Worm (Caenorhabditis elegans): Measurements from ENCODE around the gene Y39F10C.3.

The Y39F10C.3 gene

DNA sequence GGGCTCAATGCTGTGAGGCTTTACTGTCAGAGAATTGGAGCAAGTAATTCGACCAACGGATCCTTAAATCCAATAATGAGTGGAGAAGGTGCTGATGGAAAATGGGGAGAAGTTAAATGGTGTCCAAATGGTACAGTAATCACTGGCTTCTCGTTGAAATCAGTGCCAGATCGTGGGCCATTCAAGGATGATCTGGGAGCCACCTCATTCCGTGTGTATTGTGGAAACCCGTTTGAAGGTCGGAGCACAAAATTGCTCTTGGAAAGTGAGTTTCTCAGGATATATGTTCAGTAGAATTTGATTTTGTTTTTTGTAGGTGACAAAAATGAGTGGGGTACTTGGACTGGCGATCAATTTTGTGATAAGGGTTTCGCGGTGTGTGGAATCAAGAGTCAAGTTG lies 1.6 kb downstream of the Y39F10C.3 start:
- TF ChIP-seq ceh-13 (GFP tag; optimal IDR thresholded peaks at IDR 0.05) (no peak), flt-1 (GFP tag; IDR thresholded peaks at IDR 0.05) (no peak), tra-4 (tag; optimal IDR thresholded peaks at IDR 0.05) (no peak), ets-7 (tag; optimal IDR thresholded peaks at IDR 0.05) (no peak), aly-1 (tag; optimal IDR thresholded peaks at IDR 0.05) (no peak), ceh-36 (tag; optimal IDR thresholded peaks at IDR 0.05) (no peak)

DNA sequence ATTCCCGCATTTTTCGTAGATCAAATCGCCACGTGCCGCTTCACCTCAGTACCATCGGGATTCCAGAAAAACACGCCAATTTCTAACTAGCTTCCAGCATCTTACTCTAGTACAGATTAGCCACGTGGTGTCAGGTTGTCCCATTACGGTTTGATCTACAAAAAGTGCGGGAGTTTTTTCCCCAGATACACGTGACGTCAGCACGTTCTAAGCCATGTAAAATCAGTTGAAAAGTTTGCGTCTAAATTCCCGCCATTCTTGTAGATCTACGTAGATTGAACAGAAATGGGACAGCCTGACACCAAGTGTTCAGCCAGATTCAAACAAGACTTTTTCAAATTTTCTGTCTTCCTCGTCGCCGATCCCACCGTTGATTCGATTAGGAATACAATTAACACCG lies 4.4 kb downstream of the Y39F10C.3 start, which contains the start of gene T02H6.9:
TSS of gene T02H6.9 (plus strand) at position 301 of the 400 bp plus-strand sequence.
- TF ChIP-seq hnd-1 (tag; optimal IDR thresholded peaks at IDR 0.05) (no peak), sea-1 (GFP tag; conservative IDR thresholded peaks at IDR 0.05) (no peak), tbx-11 (GFP tag; IDR thresholded peaks at IDR 0.05) (no peak), hmbx-1 (tag; optimal IDR thresholded peaks at IDR 0.05) (no peak), F13C5.2 (tag; optimal IDR thresholded peaks at IDR 0.05) (no peak), ama-1 (optimal IDR thresholded peaks at IDR 0.05) (no peak), tra-4 (tag; optimal IDR thresholded peaks at IDR 0.05) (no peak), ceh-13 (GFP tag; optimal IDR thresholded peaks at IDR 0.05) (no peak), ets-7 (tag; optimal IDR thresholded peaks at IDR 0.05) (no peak), aly-1 (tag; optimal IDR thresholded peaks at IDR 0.05) (no peak), B0310.2 (tag; optimal IDR thresholded peaks at IDR 0.05) (no peak), scrt-1 (GFP tag; IDR thresholded peaks at IDR 0.05) (no peak), hmg-4 (GFP tag; optimal IDR thresholded peaks at IDR 0.05) (no peak), tbx-37 (GFP tag; conservative IDR thresholded peaks at IDR 0.05) (no peak), flt-1 (GFP tag; IDR thresholded peaks at IDR 0.05) (no peak), ceh-36 (tag; optimal IDR thresholded peaks at IDR 0.05) (no peak)

DNA sequence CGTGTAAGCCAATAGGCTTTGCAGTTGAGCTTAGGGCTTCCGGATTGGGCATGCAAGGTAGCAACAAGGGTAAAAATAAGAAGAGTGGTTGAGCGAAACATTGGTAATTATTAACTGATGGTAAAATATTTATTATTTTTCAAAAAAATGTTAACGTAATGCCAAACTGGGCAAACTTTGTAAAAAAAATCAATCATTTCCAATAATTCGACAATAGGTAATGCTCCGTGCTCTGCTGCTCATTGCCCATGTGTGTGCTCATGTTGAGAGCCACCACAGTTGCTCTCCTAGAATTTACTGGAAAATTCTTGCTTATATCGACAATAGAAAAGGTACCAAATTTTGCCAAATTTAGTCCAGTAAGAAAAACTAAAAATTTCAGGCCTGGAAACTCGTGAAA lies 6.4 kb downstream of the Y39F10C.3 start, which contains the start of the genes T02H6.10 and T02H6.8:
TSS of gene T02H6.10 (minus strand) at position 101 of the 400 bp plus-strand sequence.
TSS of gene T02H6.8 (plus strand) at position 221 of the 400 bp plus-strand sequence.
- TF ChIP-seq ama-1 (optimal IDR thresholded peaks at IDR 0.05) = no peak
- no peak for TF ChIP-seq hmbx-1 (tag; optimal IDR thresholded peaks at IDR 0.05)
- no peak for TF ChIP-seq ceh-36 (tag; optimal IDR thresholded peaks at IDR 0.05)
- no peak for TF ChIP-seq hnd-1 (tag; optimal IDR thresholded peaks at IDR 0.05)
- no peak for TF ChIP-seq hmg-4 (GFP tag; optimal IDR thresholded peaks at IDR 0.05)

DNA sequence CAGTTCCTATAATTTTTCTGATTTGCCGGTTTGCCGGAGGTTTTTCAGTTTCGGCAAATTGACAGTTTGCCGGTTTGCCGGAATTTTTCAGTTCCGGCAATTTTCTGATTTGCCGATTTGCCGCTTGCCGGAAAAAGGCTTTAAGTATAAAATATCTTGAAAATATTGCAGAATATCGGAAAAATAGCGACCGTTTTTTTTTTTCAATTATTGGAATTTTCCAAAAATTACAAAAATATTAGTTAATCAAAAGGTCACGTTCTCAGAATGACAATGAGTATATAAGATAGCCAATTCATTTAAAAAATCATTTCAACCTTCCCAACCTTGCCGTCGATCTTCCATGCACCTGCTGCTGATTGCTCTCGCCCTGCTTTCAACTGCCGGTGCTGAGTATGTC lies 8.1 kb downstream of the Y39F10C.3 start, which contains the start of gene T02H6.7:
TSS of gene T02H6.7 (plus strand) at position 301 of the 400 bp plus-strand sequence.
- TF ChIP-seq hnd-1 (tag; optimal IDR thresholded peaks at IDR 0.05) (no peak), sea-1 (GFP tag; conservative IDR thresholded peaks at IDR 0.05) (no peak), scrt-1 (GFP tag; IDR thresholded peaks at IDR 0.05) (no peak), tbx-37 (GFP tag; conservative IDR thresholded peaks at IDR 0.05) (no peak), tbx-11 (GFP tag; IDR thresholded peaks at IDR 0.05) (no peak), hmg-4 (GFP tag; optimal IDR thresholded peaks at IDR 0.05) (no peak), flt-1 (GFP tag; IDR thresholded peaks at IDR 0.05) (no peak), ama-1 (optimal IDR thresholded peaks at IDR 0.05) (no peak), aly-1 (tag; optimal IDR thresholded peaks at IDR 0.05) (no peak), pes-1 (GFP tag; IDR thresholded peaks at IDR 0.05) (no peak)

DNA sequence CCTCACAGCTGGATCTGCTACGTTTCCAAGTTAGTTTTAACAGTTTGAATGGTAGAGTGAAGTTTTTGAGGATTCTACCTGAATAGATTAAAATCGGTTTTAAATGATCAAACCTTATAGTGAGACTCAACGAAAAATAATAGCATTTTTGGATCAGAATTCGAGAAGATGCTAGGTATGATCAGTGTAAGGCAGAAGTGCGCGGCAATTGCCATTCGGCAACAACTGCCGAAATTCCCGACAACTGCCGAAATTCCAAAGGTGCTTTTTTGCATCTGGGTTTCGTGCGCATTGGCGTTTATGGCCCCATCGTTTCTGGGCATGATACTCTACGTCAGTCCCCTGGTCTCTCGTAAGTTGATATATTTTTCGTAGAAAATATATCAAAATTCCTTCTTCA lies 9.3 kb downstream of the Y39F10C.3 start, which contains the start of gene T02H6.6:
TSS of gene T02H6.6 (plus strand) at position 301 of the 400 bp plus-strand sequence.
- TF ChIP-seq sea-1 (GFP tag; conservative IDR thresholded peaks at IDR 0.05) (no peak), hnd-1 (tag; optimal IDR thresholded peaks at IDR 0.05) (no peak), scrt-1 (GFP tag; IDR thresholded peaks at IDR 0.05) (no peak), aly-1 (tag; optimal IDR thresholded peaks at IDR 0.05) (no peak), ceh-36 (tag; optimal IDR thresholded peaks at IDR 0.05) (no peak), hmbx-1 (tag; optimal IDR thresholded peaks at IDR 0.05) (no peak), flt-1 (GFP tag; IDR thresholded peaks at IDR 0.05) (no peak), pes-1 (GFP tag; IDR thresholded peaks at IDR 0.05) (no peak), tra-4 (tag; optimal IDR thresholded peaks at IDR 0.05) (no peak), tbx-37 (GFP tag; conservative IDR thresholded peaks at IDR 0.05) (no peak), ceh-13 (GFP tag; optimal IDR thresholded peaks at IDR 0.05) (no peak), tbx-11 (GFP tag; IDR thresholded peaks at IDR 0.05) (no peak), hmg-4 (GFP tag; optimal IDR thresholded peaks at IDR 0.05) (no peak), B0310.2 (tag; optimal IDR thresholded peaks at IDR 0.05) (no peak), F13C5.2 (tag; optimal IDR thresholded peaks at IDR 0.05) (no peak), ets-7 (tag; optimal IDR thresholded peaks at IDR 0.05) (no peak), ama-1 (optimal IDR thresholded peaks at IDR 0.05) (no peak)

DNA sequence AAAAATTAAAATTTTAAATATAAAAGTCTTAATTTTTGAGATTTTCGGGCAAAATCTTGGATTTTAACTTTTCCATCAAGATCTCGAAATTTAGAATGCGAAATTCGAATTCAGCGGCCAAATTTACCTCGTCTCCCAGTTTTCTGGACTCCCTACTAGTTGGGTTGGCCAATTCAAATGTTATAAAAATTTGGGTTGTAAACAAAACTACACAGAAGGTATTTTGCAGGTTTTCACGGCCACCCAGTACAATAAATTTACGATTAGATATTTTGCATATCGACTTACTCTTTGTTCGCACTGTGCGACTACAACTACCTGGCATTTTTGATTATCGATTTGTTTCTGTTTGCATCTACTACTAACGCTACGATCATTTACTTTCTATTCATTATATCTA lies 10.6 kb downstream of the Y39F10C.3 start, which contains the start of gene T02H6.5:
TSS of gene T02H6.5 (plus strand) at position 301 of the 400 bp plus-strand sequence.
- TF ChIP-seq aly-1 (tag; optimal IDR thresholded peaks at IDR 0.05) (no peak), hmg-4 (GFP tag; optimal IDR thresholded peaks at IDR 0.05) (no peak), tbx-37 (GFP tag; conservative IDR thresholded peaks at IDR 0.05) (no peak), scrt-1 (GFP tag; IDR thresholded peaks at IDR 0.05) (no peak), hmbx-1 (tag; optimal IDR thresholded peaks at IDR 0.05) (no peak), flt-1 (GFP tag; IDR thresholded peaks at IDR 0.05) (no peak), sea-1 (GFP tag; conservative IDR thresholded peaks at IDR 0.05) (no peak), B0310.2 (tag; optimal IDR thresholded peaks at IDR 0.05) (no peak), ceh-13 (GFP tag; optimal IDR thresholded peaks at IDR 0.05) (no peak), tra-4 (tag; optimal IDR thresholded peaks at IDR 0.05) (no peak), pes-1 (GFP tag; IDR thresholded peaks at IDR 0.05) (no peak), ets-7 (tag; optimal IDR thresholded peaks at IDR 0.05) (no peak), ceh-36 (tag; optimal IDR thresholded peaks at IDR 0.05) (no peak), hnd-1 (tag; optimal IDR thresholded peaks at IDR 0.05) (no peak), F13C5.2 (tag; optimal IDR thresholded peaks at IDR 0.05) (no peak), tbx-11 (GFP tag; IDR thresholded peaks at IDR 0.05) (no peak), ama-1 (optimal IDR thresholded peaks at IDR 0.05) (no peak)

DNA sequence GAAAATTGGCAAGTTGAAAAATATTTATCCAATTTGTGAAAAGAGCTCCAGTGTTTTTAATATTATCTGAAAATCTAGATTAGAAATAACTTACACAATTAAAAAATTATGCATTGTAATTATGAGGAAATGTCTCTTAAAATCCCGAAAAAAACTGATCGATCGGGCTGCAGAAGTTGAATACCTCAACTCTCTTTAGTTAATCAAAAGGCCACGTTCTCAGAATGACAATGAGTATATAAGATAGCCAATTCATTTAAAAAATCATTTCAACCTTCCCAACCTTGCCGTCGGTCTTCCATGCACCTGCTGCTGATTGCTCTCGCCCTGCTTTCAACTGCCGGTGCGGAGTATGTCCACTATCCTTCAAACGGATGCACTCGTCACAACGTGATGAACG lies 15.5 kb downstream of the Y39F10C.3 start, which contains the start of gene T02H6.4:
TSS of gene T02H6.4 (plus strand) at position 301 of the 400 bp plus-strand sequence.
- TF ChIP-seq B0310.2 (tag; optimal IDR thresholded peaks at IDR 0.05) (no peak), hnd-1 (tag; optimal IDR thresholded peaks at IDR 0.05) (no peak), ceh-36 (tag; optimal IDR thresholded peaks at IDR 0.05) (no peak), F13C5.2 (tag; optimal IDR thresholded peaks at IDR 0.05) (no peak), ets-7 (tag; optimal IDR thresholded peaks at IDR 0.05) (no peak), aly-1 (tag; optimal IDR thresholded peaks at IDR 0.05) (no peak), ama-1 (optimal IDR thresholded peaks at IDR 0.05) (no peak), tra-4 (tag; optimal IDR thresholded peaks at IDR 0.05) (no peak), pes-1 (GFP tag; IDR thresholded peaks at IDR 0.05) (no peak), tbx-37 (GFP tag; conservative IDR thresholded peaks at IDR 0.05) (no peak)

All from whole organism, early embryonic.